Worm (Caenorhabditis elegans): Measurements from ENCODE around the gene cpn-2.

Gene cpn-2

DNA sequence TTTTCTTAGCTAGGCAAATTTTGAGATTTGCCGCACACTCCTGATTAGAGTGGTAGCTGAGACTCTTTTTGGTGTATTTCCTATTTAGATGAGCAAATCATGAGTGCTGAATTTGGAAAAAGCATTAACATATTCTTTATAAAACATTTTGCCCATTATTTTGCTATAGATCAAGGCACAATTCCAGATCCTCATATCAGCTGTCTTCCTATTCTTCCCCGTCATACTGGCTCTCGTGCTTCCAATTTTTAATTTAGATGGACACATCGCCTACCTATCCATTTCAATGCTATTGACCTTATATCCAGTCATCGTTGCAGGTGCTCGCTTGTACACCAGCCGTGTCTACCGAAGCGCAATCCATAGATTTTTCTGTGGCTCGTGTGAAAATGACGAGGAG lies 42.4 kb downstream of the cpn-2 start, which contains the start of gene C03H5.7:
Gene C03H5.7 (plus strand): TSS at position 301 of the 400 bp plus-strand sequence.
- TF ChIP-seq unc-86 (tag; optimal IDR thresholded peaks at IDR 0.05), result no peak
- TF ChIP-seq unc-55 (GFP tag; optimal IDR thresholded peaks at IDR 0.05), result no peak
- no peak for TF ChIP-seq ceh-6 (GFP tag; optimal IDR thresholded peaks at IDR 0.05)
- TF ChIP-seq nhr-11 (tag; optimal IDR thresholded peaks at IDR 0.05), result no peak
- no peak for TF ChIP-seq ceh-2 (tag; optimal IDR thresholded peaks at IDR 0.05)
- no peak for TF ChIP-seq ceh-9 (tag; optimal IDR thresholded peaks at IDR 0.05)
- no peak for TF ChIP-seq ama-1 (optimal IDR thresholded peaks at IDR 0.05)
- no peak for TF ChIP-seq pqm-1 (tag; optimal IDR thresholded peaks at IDR 0.05)
- no peak for TF ChIP-seq pha-4 (tag; optimal IDR thresholded peaks at IDR 0.05)
- no peak for TF ChIP-seq lin-11 (tag; optimal IDR thresholded peaks at IDR 0.05)
- no peak for TF ChIP-seq sdc-2 (tag; optimal IDR thresholded peaks at IDR 0.05)
- no peak for TF ChIP-seq fax-1 (tag; optimal IDR thresholded peaks at IDR 0.05)

DNA sequence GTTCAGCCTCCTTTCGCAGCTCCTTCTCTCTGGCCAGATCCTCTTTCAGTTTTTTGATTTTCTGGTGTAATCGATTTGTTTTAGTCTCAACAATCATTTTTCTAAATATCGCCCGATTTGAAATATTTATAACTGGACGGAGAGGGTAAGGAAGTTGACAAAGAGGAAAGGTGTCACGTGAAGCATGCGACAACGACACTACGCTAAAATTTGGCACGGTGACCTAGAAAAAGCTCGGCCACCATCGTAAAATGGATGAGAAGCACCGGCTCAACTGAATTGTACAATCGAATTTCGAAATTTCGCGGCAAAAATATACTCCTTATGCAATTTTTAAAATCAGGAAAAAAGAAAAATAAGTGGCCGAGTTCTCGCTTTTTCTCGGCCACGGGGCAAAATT lies 47.7 kb downstream of the cpn-2 start, which contains the start of gene C03H5.5:
Gene C03H5.5 (minus strand): TSS at position 101 of the 400 bp plus-strand sequence.
- TF ChIP-seq T23F11.4 (GFP tag; optimal IDR thresholded peaks at IDR 0.05) (no peak), pag-3 (tag; optimal IDR thresholded peaks at IDR 0.05; ENCODE audit: borderline replicate concordance) (no peak), madf-2 (tag; optimal IDR thresholded peaks at IDR 0.05) (no peak), K09A11.1 (tag; optimal IDR thresholded peaks at IDR 0.05; ENCODE audit: insufficient read depth) (no peak), ref-2 (tag; optimal IDR thresholded peaks at IDR 0.05) (no peak), Y22D7AL.16 (tag; optimal IDR thresholded peaks at IDR 0.05) (no peak), ceh-34 (tag; optimal IDR thresholded peaks at IDR 0.05) (no peak), lin-11 (tag; optimal IDR thresholded peaks at IDR 0.05) (no peak), ceh-19 (GFP tag; optimal IDR thresholded peaks at IDR 0.05) (no peak), ceh-48 (tag; optimal IDR thresholded peaks at IDR 0.05) (no peak), ceh-18 (tag; optimal IDR thresholded peaks at IDR 0.05) (no peak), nfya-1 (tag; optimal IDR thresholded peaks at IDR 0.05) (no peak), rnt-1 (tag; optimal IDR thresholded peaks at IDR 0.05) (no peak), ttx-3 (tag; optimal IDR thresholded peaks at IDR 0.05) (no peak), hlh-30 (tag; optimal IDR thresholded peaks at IDR 0.05; ENCODE audit: insufficient read depth) (no peak), tbx-2 (tag; optimal IDR thresholded peaks at IDR 0.05) (no peak), dmd-4 (tag; optimal IDR thresholded peaks at IDR 0.05; ENCODE audit: borderline replicate concordance) (no peak), dve-1 (tag; optimal IDR thresholded peaks at IDR 0.05) (no peak)

ce11 chrII:385957-386356 lies 48.4 kb downstream of the cpn-2 start, which contains the start of gene C03H5.3:
Gene C03H5.3 (plus strand): TSS chrII:386088.
- TF ChIP-seq tbx-7 (tag; optimal IDR thresholded peaks at IDR 0.05), result no peak
- TF ChIP-seq ttx-3 (tag; optimal IDR thresholded peaks at IDR 0.05), result no peak
- no peak for TF ChIP-seq unc-86 (tag; optimal IDR thresholded peaks at IDR 0.05)

ce11 chrII:387844-388355 lies 50.3 kb downstream of the cpn-2 start:
- TF ChIP-seq elt-2 (tag; optimal IDR thresholded peaks at IDR 0.05) (peak; percentile 15), sdc-2 (tag; optimal IDR thresholded peaks at IDR 0.05) (no peak), ama-1 (optimal IDR thresholded peaks at IDR 0.05) (no peak)

DNA sequence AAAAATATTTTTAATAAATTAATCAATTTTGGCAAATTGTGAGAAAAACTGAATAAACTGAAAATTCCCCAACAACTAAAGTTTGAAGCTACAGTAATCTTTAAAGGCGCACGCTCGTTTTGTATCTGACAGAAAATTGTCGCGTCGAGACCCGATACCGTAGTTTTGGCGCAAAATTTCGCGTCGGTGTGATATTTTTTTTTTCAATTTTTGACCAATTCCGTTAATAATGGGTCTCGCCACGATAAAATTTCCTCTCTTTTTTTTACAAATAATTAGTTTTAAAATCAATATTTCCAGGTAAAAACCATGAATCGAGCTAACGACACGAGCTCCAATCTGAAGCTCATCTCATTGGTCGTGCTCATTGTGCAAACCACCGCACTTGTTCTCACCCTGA lies 51.0 kb downstream of the cpn-2 start, which contains the start of gene nstp-4:
Gene nstp-4 (plus strand): TSS at position 301 of the 400 bp plus-strand sequence.
- no peak for TF ChIP-seq hlh-6 (tag; optimal IDR thresholded peaks at IDR 0.05)
- no peak for TF ChIP-seq nfya-1 (tag; optimal IDR thresholded peaks at IDR 0.05)
- TF ChIP-seq mec-3 (tag; optimal IDR thresholded peaks at IDR 0.05; ENCODE audit: borderline replicate concordance), result no peak
- TF ChIP-seq unc-42 (tag; optimal IDR thresholded peaks at IDR 0.05), result no peak
- TF ChIP-seq pqm-1 (tag; optimal IDR thresholded peaks at IDR 0.05), result no peak
- no peak for TF ChIP-seq fkh-10 (GFP tag; optimal IDR thresholded peaks at IDR 0.05)
- no peak for TF ChIP-seq eyg-1 (tag; optimal IDR thresholded peaks at IDR 0.05)
- no peak for TF ChIP-seq npax-4 (tag; optimal IDR thresholded peaks at IDR 0.05)
- no peak for TF ChIP-seq lim-6 (tag; optimal IDR thresholded peaks at IDR 0.05)
- no peak for TF ChIP-seq pag-3 (tag; optimal IDR thresholded peaks at IDR 0.05; ENCODE audit: borderline replicate concordance)
- no peak for TF ChIP-seq tbx-2 (tag; optimal IDR thresholded peaks at IDR 0.05)
